Fruit fly (Drosophila melanogaster) whole organism, embryonic: ENCODE data around the gene Muc91C.

ENCODE experiments used
- C15 ChIP-seq: fragments of 200-800 bp; sonication (Bioruptor generic); IDR thresholded peaks from 3 replicates; pipeline ENCODE4 v1.3.6; 2022; ENCODE audit warnings: missing biosample characterization, missing genetic modification characterization
- CG10366 ChIP-seq: fragments of 200-800 bp; sonication (Bioruptor generic); IDR thresholded peaks from 2 replicates; pipeline ENCODE4 v1.3.6; 2022; ENCODE audit warnings: missing biosample characterization, missing genetic modification characterization
- CG1529 ChIP-seq: fragments of 200-800 bp; sonication (Bioruptor generic); optimal IDR thresholded peaks from 3 replicates; lab custom pipeline; 2018; ENCODE audit warnings: missing biosample characterization, missing genetic modification characterization
- CG34422 ChIP-seq: fragments of 200-800 bp; sonication (Bioruptor generic); IDR thresholded peaks from 3 replicates; pipeline ENCODE4 v1.3.6; 2022; ENCODE audit warnings: missing biosample characterization, missing genetic modification characterization
- CG7745 ChIP-seq: fragments of 200-800 bp; sonication (Bioruptor generic); optimal IDR thresholded peaks from 2 replicates; lab custom pipeline; 2018; ENCODE audit warnings: missing biosample characterization, mild to moderate bottlenecking, missing genetic modification characterization, moderate library complexity
- CG9817 ChIP-seq: fragments of 200-800 bp; sonication (Bioruptor generic); optimal IDR thresholded peaks from 2 replicates; lab custom pipeline; 2018; ENCODE audit warnings: missing biosample characterization, mild to moderate bottlenecking, missing genetic modification characterization, moderate library complexity
- emc ChIP-seq: fragments of 200-800 bp; sonication (Bioruptor generic); optimal IDR thresholded peaks from 2 replicates; lab custom pipeline; 2016; ENCODE audit warnings: missing biosample characterization, missing genetic modification characterization
- grn ChIP-seq: fragments of 200-800 bp; sonication (Bioruptor generic); optimal IDR thresholded peaks from 3 replicates; lab custom pipeline; 2017; ENCODE audit warnings: missing biosample characterization, missing genetic modification characterization
- pita ChIP-seq: fragments of 200-800 bp; sonication (Bioruptor generic); optimal IDR thresholded peaks from 2 replicates; lab custom pipeline; 2017; ENCODE audit warnings: missing biosample characterization, mild to moderate bottlenecking, missing genetic modification characterization
- vvl ChIP-seq: fragments of 200-800 bp; sonication (Bioruptor generic); IDR thresholded peaks from 2 replicates; pipeline ENCODE4 v1.3.6; 2022; ENCODE audit warnings: missing biosample characterization, missing genetic modification characterization

DNA sequence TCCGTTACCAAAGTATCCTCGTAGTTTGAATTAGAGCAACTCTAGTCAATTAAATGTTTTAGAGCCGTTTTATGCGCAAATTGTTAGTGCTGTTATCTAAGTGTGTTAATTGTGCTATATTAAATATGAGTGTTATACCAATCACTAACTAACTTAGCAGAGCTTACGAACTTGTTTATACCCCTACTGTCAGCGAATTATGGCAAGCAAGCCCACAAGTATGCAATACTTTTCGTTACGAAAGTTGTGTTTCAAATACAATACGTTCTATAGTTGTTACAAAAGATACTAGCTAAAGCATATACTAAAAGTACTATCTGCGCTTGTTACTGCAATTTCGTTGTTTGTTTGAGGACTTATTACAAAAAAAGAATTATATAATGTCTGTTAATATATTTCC, 38.7 kb upstream of the Muc91C start:
- TF ChIP-seq CG9817, result no peak
- no peak for TF ChIP-seq emc (GFP tag; lab: Kevin White, UChicago)
- TF ChIP-seq CG34422 (GFP tag; lab: Robert Waterston, UW), result no peak
- TF ChIP-seq CG7745 (tag; lab: Kevin White, UChicago), result no peak
- TF ChIP-seq pita (GFP tag; lab: Kevin White, UChicago), result no peak
- no peak for TF ChIP-seq CG1529 (GFP tag; lab: Kevin White, UChicago)
- no peak for TF ChIP-seq grn
- no peak for TF ChIP-seq vvl (GFP tag; lab: Robert Waterston, UW)
- TF ChIP-seq C15, result no peak
- no peak for TF ChIP-seq CG10366
